Fruit fly (Drosophila melanogaster): Measurements from ENCODE around the gene CG13085.

DNA sequence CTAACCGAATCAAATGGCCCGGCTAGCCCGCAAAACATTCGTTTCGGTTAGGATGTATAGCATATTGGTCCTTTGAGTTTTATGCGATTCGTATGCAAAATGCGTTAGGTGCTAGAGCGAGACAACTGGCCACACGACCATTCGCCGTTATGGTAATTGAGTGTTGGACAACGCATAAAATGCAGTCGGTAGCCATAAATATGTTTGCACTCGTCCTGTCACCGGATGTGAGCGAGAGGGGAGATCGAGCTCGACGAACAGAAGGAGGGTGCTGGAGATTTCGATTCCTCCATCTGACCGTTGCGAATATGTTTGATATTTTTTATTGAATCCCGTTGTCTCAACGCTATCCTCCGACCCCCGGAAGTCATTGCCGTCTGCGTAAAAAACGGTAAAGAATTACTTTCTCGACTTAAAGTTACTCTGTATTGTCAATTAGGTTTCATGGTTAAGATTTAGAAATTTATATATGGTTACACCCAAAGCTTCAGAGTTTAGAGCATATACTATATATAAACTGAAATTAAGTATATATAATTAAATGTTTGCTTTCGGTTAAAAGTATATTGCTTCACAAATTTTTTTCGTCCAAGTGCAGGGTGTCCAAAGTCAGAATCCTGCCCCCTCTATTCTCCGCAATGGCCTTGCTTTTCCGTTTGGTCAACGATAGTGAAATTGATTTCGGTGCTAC lies 34.2 kb downstream of the CG13085 start:
- TF ChIP-seq pan (optimal IDR thresholded peaks at IDR 0.05): no peak
- no peak for TF ChIP-seq Dll (optimal IDR thresholded peaks at IDR 0.05)
- no peak for TF ChIP-seq EcR (GFP tag; optimal IDR thresholded peaks at IDR 0.05)

Data from whole organism.